Fruit fly (Drosophila melanogaster): ENCODE measurements around the gene GAA1.

The GAA1 gene

DNA sequence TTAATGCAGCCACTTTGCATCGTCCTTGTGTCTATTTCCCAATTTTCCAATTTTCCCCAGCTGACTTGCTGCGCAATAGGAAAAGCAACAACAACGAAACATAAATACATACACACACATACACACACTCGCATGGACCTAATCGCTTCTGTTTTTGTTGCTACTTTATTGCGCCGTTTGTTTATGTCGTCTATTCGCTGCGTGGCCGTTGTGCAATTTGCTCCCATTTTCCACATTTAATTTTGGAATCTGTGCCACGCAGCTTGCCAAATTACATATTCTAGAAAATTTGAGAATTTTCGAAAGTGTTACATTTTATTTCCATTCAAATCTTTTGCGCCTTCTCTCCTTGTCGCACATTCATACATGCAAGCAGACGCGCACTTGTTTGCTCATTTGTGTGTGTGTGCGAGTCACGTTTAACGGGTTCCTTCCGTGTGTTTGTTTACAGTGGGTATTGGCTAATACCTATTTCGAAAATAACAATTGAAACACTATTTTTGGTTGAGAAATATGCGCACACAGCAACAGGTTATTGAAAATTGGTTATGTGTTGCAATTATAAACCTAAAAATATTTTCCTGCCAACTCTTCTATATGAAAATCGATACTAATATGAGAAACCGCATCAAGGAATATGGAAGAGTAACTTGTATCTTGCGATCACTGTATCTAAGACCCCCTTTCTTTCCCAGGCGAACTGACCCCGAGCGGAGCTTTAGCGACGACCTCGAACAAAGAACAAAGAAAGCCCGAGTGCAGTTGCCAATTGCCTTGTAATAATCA lies 7.2 kb upstream of the GAA1 start (continued):
- TF ChIP-seq Poxn (GFP tag; IDR thresholded peaks at IDR 0.05) (no peak), CG9876 (GFP tag; optimal IDR thresholded peaks at IDR 0.05) (no peak), Hr51 (GFP tag; optimal IDR thresholded peaks at IDR 0.05) (peak in 1 of 2 experiments; percentile 53), gcm (GFP tag; optimal IDR thresholded peaks at IDR 0.05) (peak; percentile 24), CG14014 (GFP tag; IDR thresholded peaks at IDR 0.05) (peak; percentile 70), row (GFP tag; IDR thresholded peaks at IDR 0.05) (peak; percentile 81), Eip74EF (GFP tag; optimal IDR thresholded peaks at IDR 0.05) (peak in 1 of 2 experiments; percentile 76), crc (GFP tag; optimal IDR thresholded peaks at IDR 0.05) (no peak), ac (GFP tag; optimal IDR thresholded peaks at IDR 0.05) (no peak), CkIIα-i1 (GFP tag; IDR thresholded peaks at IDR 0.05) (no peak), CG11560 (tag; IDR thresholded peaks at IDR 0.05) (no peak), CG10431 (GFP tag; optimal IDR thresholded peaks at IDR 0.05) (no peak), sens (GFP tag) (peak; percentile 80), Nf-YB (GFP tag; optimal IDR thresholded peaks at IDR 0.05) (peak; percentile 5), Dfd (GFP tag; optimal IDR thresholded peaks at IDR 0.05) (no peak), CG30020 (tag; optimal IDR thresholded peaks at IDR 0.05) (no peak), Optix (GFP tag; IDR thresholded peaks at IDR 0.05) (0 out of 3 replicates have a peak, but pooled peaks have one; percentile 43), dysf (GFP tag; IDR thresholded peaks at IDR 0.05) (peak; percentile 66; the same call in 2 of the 3 replicates), Ets65A (GFP tag) (no peak), CG16863 (GFP tag; optimal IDR thresholded peaks at IDR 0.05) (peak; percentile 22), pros (GFP tag; optimal IDR thresholded peaks at IDR 0.05) (no peak), CTCF (GFP tag; optimal IDR thresholded peaks at IDR 0.05) (peak; percentile 5), CG12391 (tag; optimal IDR thresholded peaks at IDR 0.05) (peak; percentile 46), ato (GFP tag; IDR thresholded peaks at IDR 0.05; ENCODE audit: partially characterized antibody) (no peak), ATbp (GFP tag; optimal IDR thresholded peaks at IDR 0.05) (peak; percentile 48), Dip2 (GFP tag; IDR thresholded peaks at IDR 0.05) (no peak), dan (GFP tag; IDR thresholded peaks at IDR 0.05) (no peak), CG3281 (GFP tag; optimal IDR thresholded peaks at IDR 0.05) (peak; percentile 57), CG7357 (GFP tag; IDR thresholded peaks at IDR 0.05) (0 out of 3 replicates have a peak, but pooled peaks have one; percentile 5), inv (GFP tag; IDR thresholded peaks at IDR 0.05; ENCODE audit: partially characterized antibody) (no peak), trh (GFP tag; optimal IDR thresholded peaks at IDR 0.05) (no peak), nom (GFP tag; optimal IDR thresholded peaks at IDR 0.05) (peak; percentile 68), cas (GFP tag; IDR thresholded peaks at IDR 0.05) (no peak; the same call in 1 of the 2 replicates), Abd-B (GFP tag; optimal IDR thresholded peaks at IDR 0.05) (peak; percentile 43), wor (GFP tag; IDR thresholded peaks at IDR 0.05) (no peak), CG13424 (tag; optimal IDR thresholded peaks at IDR 0.05) (peak; percentile 58), CG6689 (GFP tag; IDR thresholded peaks at IDR 0.05) (0 out of 2 replicates have a peak, but pooled peaks have one; percentile 39), ara (GFP tag; IDR thresholded peaks at IDR 0.05) (no peak; the same call in 1 of the 2 replicates), CG8924 (tag; optimal IDR thresholded peaks at IDR 0.05) (peak; percentile 53), shn (GFP tag; optimal IDR thresholded peaks at IDR 0.05) (peak; percentile 39), Hmr (GFP tag; optimal IDR thresholded peaks at IDR 0.05) (peak; percentile 64), bab2 (GFP tag; optimal IDR thresholded peaks at IDR 0.05) (peak; percentile 59), CG2202 (tag; optimal IDR thresholded peaks at IDR 0.05) (peak; percentile 26), vnd (GFP tag; IDR thresholded peaks at IDR 0.05; ENCODE audit: partially characterized antibody) (no peak), ind (GFP tag; optimal IDR thresholded peaks at IDR 0.05) (peak; percentile 34), rib (GFP tag; IDR thresholded peaks at IDR 0.05) (no peak), hbn (GFP tag; IDR thresholded peaks at IDR 0.05; ENCODE audit: partially characterized antibody) (no peak), gro (GFP tag; optimal IDR thresholded peaks at IDR 0.05) (peak; percentile 7), ab (GFP tag; optimal IDR thresholded peaks at IDR 0.05) (no peak), Sin3A (optimal IDR thresholded peaks at IDR 0.05) (no peak)

Data from whole organism, embryonic.